Worm (Caenorhabditis elegans) whole organism, L3 larva: ENCODE results near the gene C17H11.2.

Experiments used
- ceh-16 ChIP-seq: sonication (generic microtip); optimal IDR thresholded peaks from 2 replicates; lab custom pipeline; 2017; ENCODE audit warnings: missing biosample characterization, missing genetic modification characterization
- egl-5 ChIP-seq: fragments of 150-350 bp; optimal IDR thresholded peaks from 2 replicates; lab custom pipeline; 2017; ENCODE audit warnings: missing biosample characterization, missing genetic modification reagents, missing genetic modification characterization, inconsistent platforms
- fkh-10 ChIP-seq: sonication (generic microtip); optimal IDR thresholded peaks from 2 replicates; lab custom pipeline; 2017; ENCODE audit warnings: missing biosample characterization, missing genetic modification reagents, missing genetic modification characterization
- fos-1 ChIP-seq: fragments of 150-350 bp; optimal IDR thresholded peaks from 2 replicates; lab custom pipeline; 2014; ENCODE audit warnings: missing biosample characterization, missing genetic modification characterization
- lin-15B ChIP-seq: fragments of 150-350 bp; optimal IDR thresholded peaks from 2 replicates; lab custom pipeline; 2014; ENCODE audit warnings: missing biosample characterization, missing genetic modification characterization
- nhr-12 ChIP-seq: fragments of 150-350 bp; optimal IDR thresholded peaks from 2 replicates; lab custom pipeline; 2014; ENCODE audit warnings: missing biosample characterization, missing genetic modification characterization
- nhr-25 ChIP-seq: sonication (generic microtip); optimal IDR thresholded peaks from 2 replicates; lab custom pipeline; 2017; ENCODE audit warnings: missing biosample characterization, missing genetic modification characterization
- nhr-67 ChIP-seq: fragments of 150-350 bp; optimal IDR thresholded peaks from 2 replicates; lab custom pipeline; 2014; ENCODE audit warnings: missing biosample characterization, missing genetic modification characterization
- pqm-1 ChIP-seq: fragments of 150-350 bp; optimal IDR thresholded peaks from 2 replicates; lab custom pipeline; 2017; ENCODE audit warnings: missing biosample characterization, missing genetic modification characterization, inconsistent platforms
- skn-1 ChIP-seq: fragments of 150-350 bp; optimal IDR thresholded peaks from 2 replicates; lab custom pipeline; 2014; ENCODE audit warnings: missing biosample characterization, missing genetic modification characterization
- tbx-2 ChIP-seq: sonication (generic microtip); optimal IDR thresholded peaks from 2 replicates; lab custom pipeline; 2016; ENCODE audit warnings: mild to moderate bottlenecking, missing genetic modification characterization, missing compliant biosample characterization
- unc-39 ChIP-seq: sonication (generic microtip); optimal IDR thresholded peaks from 4 replicates; lab custom pipeline; 2017; ENCODE audit warnings: missing biosample characterization, missing genetic modification characterization
- unc-62 ChIP-seq: fragments of 150-350 bp; sonication (generic microtip); optimal IDR thresholded peaks from 4 replicates; lab custom pipeline; 2014; ENCODE audit warnings: missing biosample characterization, missing genetic modification reagents, missing genetic modification characterization

Gene C17H11.2

ce11 chrX:8219428-8219827 lies 49.7 kb downstream of the C17H11.2 start, which contains the start of gene K02A6.1:
TSS of gene K02A6.1 (plus strand) at chrX:8219728.
- TF ChIP-seq nhr-12 (tag; lab: Kevin White, UChicago), result no peak
- no peak for TF ChIP-seq fos-1 (tag; lab: Kevin White, UChicago)
- no peak for TF ChIP-seq ceh-16 (tag; lab: Kevin White, UChicago)
- no peak for TF ChIP-seq skn-1 (tag; lab: Kevin White, UChicago)
- TF ChIP-seq unc-62 (GFP tag; lab: Kevin White, UChicago), result no peak
- TF ChIP-seq pqm-1 (tag; lab: Kevin White, UChicago), result no peak
- no peak for TF ChIP-seq nhr-25 (tag; lab: Kevin White, UChicago)
- TF ChIP-seq egl-5, result no peak
- TF ChIP-seq tbx-2 (tag; lab: Kevin White, UChicago), result no peak
- TF ChIP-seq fkh-10, result no peak
- no peak for TF ChIP-seq lin-15B (tag; lab: Kevin White, UChicago)
- no peak for TF ChIP-seq nhr-67 (tag; lab: Kevin White, UChicago)
- no peak for TF ChIP-seq unc-39
